Worm (Caenorhabditis elegans) whole organism, young adult: ENCODE results near the gene mbk-2.

ENCODE experiments used
- B0019.2 ChIP-seq: fragments of 200-800 bp; sonication (Bioruptor generic); conservative IDR thresholded peaks from 2 replicates; pipeline ENCODE4 v1.3.6; 2022; ENCODE audit warnings: missing genetic modification reagents, missing genetic modification characterization, missing compliant biosample characterization
- C06A6.2 ChIP-seq: fragments of 200-800 bp; sonication (Bioruptor generic); conservative IDR thresholded peaks from 2 replicates; pipeline ENCODE4 v1.3.6; 2022; ENCODE audit warnings: missing genetic modification characterization, missing compliant biosample characterization
- C17E4.6 ChIP-seq: fragments of 200-800 bp; sonication (Bioruptor generic); IDR thresholded peaks from 2 replicates; pipeline ENCODE4 v1.3.6; 2022; ENCODE audit warnings: missing genetic modification reagents, missing genetic modification characterization, missing compliant biosample characterization
- D2030.7 ChIP-seq: fragments of 200-800 bp; sonication (Bioruptor generic); IDR thresholded peaks from 2 replicates; pipeline ENCODE4 v1.3.6; 2022; ENCODE audit warnings: missing genetic modification reagents, missing genetic modification characterization, missing compliant biosample characterization
- F10E7.11 ChIP-seq: sonication (generic microtip); optimal IDR thresholded peaks from 2 replicates; lab custom pipeline; 2017; ENCODE audit warnings: mild to moderate bottlenecking, missing genetic modification characterization, moderate library complexity, missing compliant biosample characterization
- F33H1.4 ChIP-seq: fragments of 200-800 bp; sonication (Bioruptor generic); IDR thresholded peaks from 2 replicates; pipeline ENCODE4 v1.3.6; 2022; ENCODE audit warnings: missing genetic modification reagents, missing genetic modification characterization, missing compliant biosample characterization
- F39B2.1 ChIP-seq: fragments of 200-800 bp; sonication (Bioruptor generic); IDR thresholded peaks from 2 replicates; pipeline ENCODE4 v1.3.6; 2022; ENCODE audit warnings: missing genetic modification reagents, missing genetic modification characterization, missing compliant biosample characterization
- F52B5.7 ChIP-seq: sonication (generic microtip); optimal IDR thresholded peaks from 2 replicates; lab custom pipeline; 2016; ENCODE audit warnings: mild to moderate bottlenecking, missing genetic modification characterization, missing compliant biosample characterization
- K12H6.12 ChIP-seq: fragments of 200-800 bp; sonication (Bioruptor generic); optimal IDR thresholded peaks from 2 replicates; lab custom pipeline; 2018; ENCODE audit warnings: mild to moderate bottlenecking, missing genetic modification characterization, missing compliant biosample characterization
- Y53F4B.3 ChIP-seq: fragments of 200-800 bp; sonication (Bioruptor generic); IDR thresholded peaks from 2 replicates; pipeline ENCODE4 v1.3.6; 2022; ENCODE audit warnings: missing genetic modification reagents, missing genetic modification characterization, missing compliant biosample characterization
- Y53G8AR.9 ChIP-seq: fragments of 200-800 bp; sonication (Bioruptor generic); conservative IDR thresholded peaks from 2 replicates; pipeline ENCODE4 v1.3.6; 2022; ENCODE audit warnings: missing genetic modification reagents, missing genetic modification characterization, missing compliant biosample characterization
- ZK185.1 ChIP-seq: sonication (generic microtip); optimal IDR thresholded peaks from 2 replicates; lab custom pipeline; 2016; ENCODE audit warnings: mild to moderate bottlenecking, missing genetic modification characterization, missing compliant biosample characterization; ENCODE audit not compliant: poor library complexity, severe bottlenecking
- aptf-2 ChIP-seq: fragments of 200-800 bp; sonication (Bioruptor generic); conservative IDR thresholded peaks from 2 replicates; pipeline ENCODE4 v1.3.6; 2022; ENCODE audit warnings: missing genetic modification reagents, missing genetic modification characterization, missing compliant biosample characterization
- aptf-3 ChIP-seq: fragments of 200-800 bp; sonication (Bioruptor generic); IDR thresholded peaks from 2 replicates; pipeline ENCODE4 v1.3.6; 2022; ENCODE audit warnings: missing genetic modification characterization, missing compliant biosample characterization
- atf-7 ChIP-seq: sonication (generic microtip); optimal IDR thresholded peaks from 2 replicates; lab custom pipeline; 2017; ENCODE audit warnings: mild to moderate bottlenecking, missing genetic modification characterization, missing compliant biosample characterization
- attf-5 ChIP-seq: fragments of 200-800 bp; sonication (Bioruptor generic); optimal IDR thresholded peaks from 2 replicates; lab custom pipeline; 2018; ENCODE audit warnings: mild to moderate bottlenecking, missing genetic modification characterization, missing compliant biosample characterization
- ccch-3 ChIP-seq: fragments of 200-800 bp; sonication (Bioruptor generic); optimal IDR thresholded peaks from 2 replicates; lab custom pipeline; 2018; ENCODE audit warnings: mild to moderate bottlenecking, missing genetic modification characterization, missing compliant biosample characterization
- cebp-1 ChIP-seq, 2 experiments: fragments of 200-800 bp in 1 of 2; sonication (Bioruptor generic) in 1 of 2; sonication (generic microtip) in 1 of 2; IDR thresholded peaks in 1 of 2; optimal IDR thresholded peaks in 1 of 2; 2 replicates each; pipeline versions ENCODE4 v1.3.6 to Lab custom; 2017 to 2022; ENCODE audit warnings: missing compliant biosample characterization in 2 of 2, missing genetic modification characterization in 2 of 2, mild to moderate bottlenecking in 1 of 2, missing genetic modification reagents in 1 of 2, moderate library complexity in 1 of 2
- ceh-100 ChIP-seq: fragments of 200-800 bp; sonication (Bioruptor generic); IDR thresholded peaks from 2 replicates; pipeline ENCODE4 v1.3.6; 2022; ENCODE audit warnings: missing genetic modification reagents, missing genetic modification characterization, missing compliant biosample characterization
- ceh-91 ChIP-seq: fragments of 200-800 bp; sonication (Bioruptor generic); IDR thresholded peaks from 2 replicates; pipeline ENCODE4 v1.3.6; 2022; ENCODE audit warnings: missing genetic modification reagents, missing genetic modification characterization, missing compliant biosample characterization
- chd-7 ChIP-seq: sonication (generic microtip); optimal IDR thresholded peaks from 2 replicates; lab custom pipeline; 2016; ENCODE audit warnings: mild to moderate bottlenecking, missing genetic modification characterization, moderate library complexity, missing compliant biosample characterization
- dox-1 ChIP-seq: fragments of 200-800 bp; sonication (Bioruptor generic); IDR thresholded peaks from 2 replicates; pipeline ENCODE4 v1.3.6; 2022; ENCODE audit warnings: missing genetic modification reagents, missing genetic modification characterization, missing compliant biosample characterization
- egl-44 ChIP-seq: fragments of 200-800 bp; sonication (Bioruptor generic); IDR thresholded peaks from 2 replicates; pipeline ENCODE4 v1.3.6; 2022; ENCODE audit warnings: missing genetic modification reagents, missing genetic modification characterization, missing compliant biosample characterization
- hlh-12 ChIP-seq: sonication (generic microtip); optimal IDR thresholded peaks from 2 replicates; lab custom pipeline; 2016; ENCODE audit warnings: missing genetic modification characterization, missing compliant biosample characterization
- hmg-20 ChIP-seq: fragments of 200-800 bp; sonication (Bioruptor generic); IDR thresholded peaks from 2 replicates; pipeline ENCODE4 v1.3.6; 2022; ENCODE audit warnings: missing genetic modification reagents, missing genetic modification characterization, missing compliant biosample characterization
- lin-35 ChIP-seq, 3 experiments: fragments of 150-350 bp in 2 of 3; sonication (generic microtip) in 1 of 3; optimal IDR thresholded peaks; 2 replicates each; lab custom pipeline; 2014 to 2018; ENCODE audit warnings: missing biosample characterization in 3 of 3, missing genetic modification characterization in 3 of 3, missing genetic modification reagents in 3 of 3
- lir-1 ChIP-seq: fragments of 200-800 bp; sonication (Bioruptor generic); conservative IDR thresholded peaks from 2 replicates; pipeline ENCODE4 v1.3.6; 2022; ENCODE audit warnings: missing genetic modification reagents, missing genetic modification characterization, missing compliant biosample characterization
- nfya-1 ChIP-seq: sonication (generic microtip); optimal IDR thresholded peaks from 2 replicates; lab custom pipeline; 2017; ENCODE audit warnings: antibody characterized with exemption, missing compliant biosample characterization, missing genetic modification characterization, borderline replicate concordance; ENCODE audit not compliant: insufficient read depth
- nhr-27 ChIP-seq: fragments of 200-800 bp; sonication (Bioruptor generic); optimal IDR thresholded peaks from 2 replicates; lab custom pipeline; 2018; ENCODE audit warnings: mild to moderate bottlenecking, missing genetic modification characterization, moderate library complexity, missing compliant biosample characterization
- nhr-80 ChIP-seq: sonication (generic microtip); optimal IDR thresholded peaks from 2 replicates; lab custom pipeline; 2016; ENCODE audit warnings: missing genetic modification characterization, missing compliant biosample characterization
- rcor-1 ChIP-seq: fragments of 200-800 bp; sonication (Bioruptor generic); IDR thresholded peaks from 2 replicates; pipeline ENCODE4 v1.3.6; 2022; ENCODE audit warnings: missing genetic modification reagents, missing genetic modification characterization, missing compliant biosample characterization
- rpc-1 ChIP-seq, 2 experiments: fragments of 150-350 bp in 1 of 2; sonication (generic microtip) in 1 of 2; optimal IDR thresholded peaks; 2 replicates each; lab custom pipeline; 2014 to 2018; ENCODE audit warnings: missing biosample characterization in 1 of 2, missing genetic modification characterization in 1 of 2, missing genetic modification reagents in 1 of 2, missing genotype in 1 of 2
- snpc-1.3 ChIP-seq: sonication (generic microtip); optimal IDR thresholded peaks from 2 replicates; lab custom pipeline; 2017; ENCODE audit warnings: missing genetic modification characterization, mild to moderate bottlenecking, missing compliant biosample characterization, antibody characterized with exemption, moderate library complexity, missing genotype, missing genetic modification reagents; ENCODE audit not compliant: insufficient read depth
- snpc-4 ChIP-seq, 5 experiments: fragments of 150-350 bp in 1 of 5; sonication (generic microtip) in 4 of 5; optimal IDR thresholded peaks; 2 replicates each; lab custom pipeline; 2014 to 2018; ENCODE audit warnings: missing genetic modification characterization in 5 of 5, missing biosample characterization in 3 of 5, antibody characterized with exemption in 2 of 5, mild to moderate bottlenecking in 2 of 5, missing compliant biosample characterization in 2 of 5, missing genotype in 2 of 5, moderate library complexity in 2 of 5, missing genetic modification reagents in 1 of 5
- somi-1 ChIP-seq: fragments of 200-800 bp; sonication (Bioruptor generic); optimal IDR thresholded peaks from 2 replicates; lab custom pipeline; 2018; ENCODE audit warnings: mild to moderate bottlenecking, missing genetic modification characterization, missing compliant biosample characterization
- sptf-2 ChIP-seq: fragments of 200-800 bp; sonication (Bioruptor generic); optimal IDR thresholded peaks from 2 replicates; lab custom pipeline; 2018; ENCODE audit warnings: mild to moderate bottlenecking, missing genetic modification characterization, missing compliant biosample characterization
- zfh-2 ChIP-seq: fragments of 200-800 bp; sonication (Bioruptor generic); conservative IDR thresholded peaks from 2 replicates; pipeline ENCODE4 v1.3.6; 2022; ENCODE audit warnings: missing genetic modification reagents, missing genetic modification characterization, missing compliant biosample characterization

mbk-2 gene

DNA sequence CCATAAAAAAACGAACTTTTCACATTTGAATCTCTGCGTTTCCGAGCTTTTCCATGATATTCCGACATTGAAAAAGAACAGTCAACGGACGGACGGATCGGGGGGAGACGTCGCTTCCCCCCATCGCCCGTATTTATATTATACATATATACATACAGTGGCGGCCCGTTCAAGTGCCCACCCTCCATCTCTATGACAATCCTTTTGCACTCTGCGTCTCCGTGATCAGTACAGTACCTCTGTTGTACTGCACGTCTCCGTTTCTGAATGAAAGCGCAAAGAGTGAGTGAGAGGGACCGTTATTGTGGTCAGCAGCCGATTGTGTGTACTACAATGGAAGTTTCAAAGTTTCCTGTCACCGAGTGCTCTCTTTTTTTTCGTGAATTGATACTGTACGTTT lies 9.9 kb upstream of the mbk-2 start:
- TF ChIP-seq K12H6.12, result no peak
- TF ChIP-seq nhr-27 (tag; lab: Kevin White, UChicago), result no peak
- no peak for TF ChIP-seq lin-35 (GFP tag; optimal IDR thresholded peaks at IDR 0.05; lab: Kevin White, UChicago)
- no peak for TF ChIP-seq Y53F4B.3
- no peak for TF ChIP-seq F39B2.1 (GFP tag; lab: Robert Waterston, UW)
- no peak for TF ChIP-seq ceh-100 (GFP tag; lab: Robert Waterston, UW)

DNA sequence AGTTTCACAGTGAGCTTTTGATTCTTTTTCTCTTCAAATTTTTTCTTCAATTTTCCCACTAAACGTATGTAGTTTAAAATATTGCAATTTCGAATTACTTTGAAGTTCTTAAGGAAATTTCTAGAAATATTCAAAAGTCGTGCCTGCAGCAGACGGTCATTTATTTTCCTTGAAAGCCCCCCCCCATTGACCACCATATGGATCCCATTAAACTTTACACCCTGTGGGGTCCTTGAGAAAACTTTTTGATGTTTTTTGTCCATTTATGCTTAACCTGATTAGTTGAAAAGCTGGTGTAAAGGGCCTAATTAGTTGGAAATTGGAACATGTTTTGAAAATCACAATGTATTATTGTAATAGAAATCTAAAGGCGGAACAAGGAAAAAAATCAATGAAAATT lies 549 bp downstream of the mbk-2 start:
- TF ChIP-seq rcor-1 (GFP tag; lab: Robert Waterston, UW) (no peak), chd-7 (tag; lab: Kevin White, UChicago) (no peak), somi-1 (GFP tag; lab: Kevin White, UChicago) (no peak), ZK185.1 (tag; lab: Kevin White, UChicago) (no peak), D2030.7 (GFP tag; lab: Robert Waterston, UW) (no peak), B0019.2 (no peak), atf-7 (tag; lab: Kevin White, UChicago) (no peak), aptf-3 (GFP tag; lab: Robert Waterston, UW) (no peak), ceh-91 (GFP tag; lab: Robert Waterston, UW) (no peak), sptf-2 (GFP tag; lab: Kevin White, UChicago) (no peak)

DNA sequence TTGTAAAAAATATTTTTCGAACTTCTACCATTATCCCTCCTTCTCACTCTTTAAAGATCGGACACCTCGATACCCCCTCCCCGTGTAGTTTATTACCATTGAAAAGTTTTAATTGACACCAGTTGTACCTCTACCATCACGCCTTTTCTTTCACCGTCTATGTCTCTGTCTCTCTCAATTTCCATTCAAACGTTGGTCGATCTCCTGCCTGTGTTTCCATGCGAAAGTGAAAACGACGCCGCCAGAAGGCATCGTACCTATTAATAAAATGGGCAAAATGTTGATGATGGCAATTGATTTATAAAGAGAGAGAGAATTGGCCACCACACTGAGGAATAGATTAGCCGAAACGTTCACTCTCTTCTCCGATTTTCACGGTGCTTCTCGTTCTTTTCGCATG lies 4.3 kb downstream of the mbk-2 start:
- no peak for TF ChIP-seq nfya-1
- TF ChIP-seq egl-44 (GFP tag; lab: Robert Waterston, UW), result no peak
- TF ChIP-seq lir-1 (GFP tag; lab: Robert Waterston, UW), result no peak
- TF ChIP-seq cebp-1 (GFP tag; IDR thresholded peaks at IDR 0.05; lab: Robert Waterston, UW), result no peak
- no peak for TF ChIP-seq cebp-1 (tag; optimal IDR thresholded peaks at IDR 0.05; lab: Kevin White, UChicago)
- TF ChIP-seq nhr-80, result peak; percentile 2
- no peak for TF ChIP-seq rpc-1 (optimal IDR thresholded peaks at IDR 0.05; lab: Kevin White, UChicago)
- no peak for TF ChIP-seq rpc-1 (tag; optimal IDR thresholded peaks at IDR 0.05; lab: Kevin White, UChicago)
- no peak for TF ChIP-seq dox-1 (GFP tag; lab: Robert Waterston, UW)
- no peak for TF ChIP-seq F52B5.7 (tag; lab: Kevin White, UChicago)
- TF ChIP-seq attf-5 (GFP tag; lab: Kevin White, UChicago), result no peak
- no peak for TF ChIP-seq somi-1 (GFP tag; lab: Kevin White, UChicago)
- 0 out of 2 replicates have a peak, but pooled peaks have one; percentile 14 for TF ChIP-seq C06A6.2 (GFP tag; lab: Robert Waterston, UW)
- TF ChIP-seq F39B2.1 (GFP tag; lab: Robert Waterston, UW), result no peak
- no peak for TF ChIP-seq ccch-3 (GFP tag; lab: Kevin White, UChicago)

DNA sequence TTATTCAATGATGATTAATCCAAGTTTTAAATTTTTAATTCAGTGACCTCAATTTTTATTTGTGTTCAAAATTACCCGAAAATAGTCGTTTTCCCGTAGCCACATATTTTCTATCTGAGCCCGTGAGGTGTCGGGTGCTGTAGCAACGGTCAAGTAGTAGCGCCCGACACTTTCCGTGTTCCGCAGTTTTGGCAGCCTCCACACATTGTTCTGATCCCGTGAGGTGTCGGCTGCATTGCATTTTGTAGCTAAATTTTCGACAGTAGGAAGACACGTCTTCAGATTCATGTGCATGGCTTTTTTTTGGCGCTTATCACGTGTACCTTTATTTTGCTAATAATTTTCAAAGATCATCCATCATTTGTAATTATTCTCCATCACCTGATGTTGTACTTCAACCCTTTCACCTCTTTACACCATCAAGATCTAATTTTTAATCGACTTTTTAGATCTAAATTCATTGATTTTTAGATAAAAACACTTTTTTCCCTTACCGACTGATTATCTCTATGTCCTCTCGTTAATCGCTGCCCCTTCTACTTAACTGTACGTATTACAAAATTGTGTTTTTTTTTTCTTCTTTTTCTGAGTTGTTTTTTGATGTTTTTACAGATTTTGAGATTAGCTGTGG lies 4.9 kb downstream of the mbk-2 start:
- TF ChIP-seq zfh-2 (no peak), snpc-4 (GFP tag; optimal IDR thresholded peaks at IDR 0.05; lab: Kevin White, UChicago) (no peak), snpc-4 (tag; optimal IDR thresholded peaks at IDR 0.05; lab: Kevin White, UChicago) (peak; percentile 41 to 84 (median 62))

DNA sequence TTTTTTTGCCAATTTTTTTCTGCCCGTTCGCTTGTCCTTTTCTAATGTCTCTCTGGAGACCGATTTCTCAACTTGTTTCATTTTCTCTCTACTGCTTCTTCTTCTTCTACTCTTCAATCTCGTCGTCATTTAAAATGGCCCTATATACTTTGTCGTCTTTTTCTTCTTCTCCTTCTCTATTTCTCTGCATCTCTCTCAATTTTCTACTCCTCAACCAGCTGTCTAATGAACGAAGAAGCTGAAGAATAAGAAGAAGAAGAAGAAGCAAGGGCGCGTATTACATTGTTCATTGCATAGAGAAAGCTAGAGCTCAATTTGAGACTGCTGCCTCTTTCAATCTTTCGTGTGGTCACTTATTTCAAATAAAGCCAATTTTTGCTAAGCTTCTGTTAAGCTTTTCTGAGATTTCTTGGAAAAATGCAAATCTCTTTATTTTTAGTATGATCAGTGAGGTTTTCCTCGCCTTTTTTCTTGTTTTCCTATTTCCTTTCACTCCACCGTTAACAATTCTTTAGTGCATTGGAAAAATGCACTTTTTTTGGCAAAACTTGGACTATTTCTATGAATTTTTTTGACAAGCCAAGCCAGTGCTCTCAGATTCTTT lies 6.9 kb downstream of the mbk-2 start:
- no peak for TF ChIP-seq F33H1.4 (GFP tag; lab: Robert Waterston, UW)
- TF ChIP-seq hlh-12 (tag; lab: Kevin White, UChicago), result no peak
- no peak for TF ChIP-seq C17E4.6 (GFP tag; lab: Robert Waterston, UW)
- TF ChIP-seq F10E7.11, result no peak
- no peak for TF ChIP-seq hmg-20 (GFP tag; lab: Robert Waterston, UW)
- TF ChIP-seq chd-7 (tag; lab: Kevin White, UChicago), result no peak
- no peak for TF ChIP-seq aptf-2
- TF ChIP-seq Y53G8AR.9 (GFP tag; lab: Robert Waterston, UW), result no peak
- no peak for TF ChIP-seq B0019.2
- no peak for TF ChIP-seq snpc-1.3
- no peak for TF ChIP-seq cebp-1 (GFP tag; IDR thresholded peaks at IDR 0.05; lab: Robert Waterston, UW)
- no peak for TF ChIP-seq cebp-1 (tag; optimal IDR thresholded peaks at IDR 0.05; lab: Kevin White, UChicago)
- TF ChIP-seq, all 124 proteins: peak for 0
